Worm (Caenorhabditis elegans): Measurements from ENCODE around the gene sra-7.

The sra-7 gene

ce11 chrII:9566045-9566444, 21.6 kb downstream of the sra-7 start (continued):
- peak; percentile 89 for TF ChIP-seq nhr-232 (tag; optimal IDR thresholded peaks at IDR 0.05)
- TF ChIP-seq nhr-11 (tag; optimal IDR thresholded peaks at IDR 0.05): no peak
- TF ChIP-seq ttx-3 (tag; optimal IDR thresholded peaks at IDR 0.05): peak; percentile 89
- peak; percentile 73 for TF ChIP-seq hlh-13 (GFP tag; optimal IDR thresholded peaks at IDR 0.05)
- no peak for TF ChIP-seq pax-1 (tag; optimal IDR thresholded peaks at IDR 0.05)
- peak; percentile 68 for TF ChIP-seq ztf-16 (tag; optimal IDR thresholded peaks at IDR 0.05)
- peak; percentile 89 for TF ChIP-seq che-1 (tag; optimal IDR thresholded peaks at IDR 0.05)
- peak; percentile 80 for TF ChIP-seq ceh-34 (tag; optimal IDR thresholded peaks at IDR 0.05)
- TF ChIP-seq sox-2 (GFP tag; IDR thresholded peaks at IDR 0.05): peak; percentile 76
- peak; percentile 16 for TF ChIP-seq ceh-14 (tag; optimal IDR thresholded peaks at IDR 0.05)
- peak; percentile 79 for TF ChIP-seq npax-4 (tag; optimal IDR thresholded peaks at IDR 0.05)
- peak; percentile 88 for TF ChIP-seq ceh-6 (GFP tag; optimal IDR thresholded peaks at IDR 0.05)
- no peak for TF ChIP-seq pros-1 (tag; optimal IDR thresholded peaks at IDR 0.05)
- peak; percentile 68 for TF ChIP-seq F13H6.1 (tag; optimal IDR thresholded peaks at IDR 0.05)
- TF ChIP-seq Y22D7AL.16 (tag; optimal IDR thresholded peaks at IDR 0.05): peak; percentile 81
- TF ChIP-seq K02D7.2 (tag; optimal IDR thresholded peaks at IDR 0.05): peak; percentile 72
- TF ChIP-seq fax-1 (tag; optimal IDR thresholded peaks at IDR 0.05): peak; percentile 67
- TF ChIP-seq pha-4 (tag; optimal IDR thresholded peaks at IDR 0.05): no peak
- TF ChIP-seq sox-4 (tag; optimal IDR thresholded peaks at IDR 0.05): peak; percentile 89
- TF ChIP-seq ceh-45 (GFP tag; IDR thresholded peaks at IDR 0.05): peak; percentile 83
- TF ChIP-seq T23F11.4 (GFP tag; optimal IDR thresholded peaks at IDR 0.05): peak; percentile 80
- peak; percentile 85 for TF ChIP-seq ref-2 (tag; optimal IDR thresholded peaks at IDR 0.05)
- TF ChIP-seq unc-3 (GFP tag; conservative IDR thresholded peaks at IDR 0.05): peak; percentile 80
- TF ChIP-seq unc-3 (tag; optimal IDR thresholded peaks at IDR 0.05): peak; percentile 63
- peak; percentile 75 for TF ChIP-seq pha-2 (tag; optimal IDR thresholded peaks at IDR 0.05)
- TF ChIP-seq ceh-24 (tag; optimal IDR thresholded peaks at IDR 0.05): peak; percentile 58
- TF ChIP-seq K09A11.1 (tag; optimal IDR thresholded peaks at IDR 0.05; ENCODE audit: insufficient read depth): peak; percentile 83
- TF ChIP-seq hlh-15 (tag; optimal IDR thresholded peaks at IDR 0.05): peak; percentile 77
- TF ChIP-seq unc-55 (GFP tag; optimal IDR thresholded peaks at IDR 0.05): no peak
- TF ChIP-seq fkh-6 (tag; optimal IDR thresholded peaks at IDR 0.05): peak; percentile 88
- peak; percentile 40 for TF ChIP-seq ceh-31 (tag; optimal IDR thresholded peaks at IDR 0.05)
- no peak for TF ChIP-seq ceh-30 (tag; optimal IDR thresholded peaks at IDR 0.05)
- TF ChIP-seq fkh-10 (GFP tag; optimal IDR thresholded peaks at IDR 0.05): no peak
- peak; percentile 84 for TF ChIP-seq C38D4.7 (GFP tag; optimal IDR thresholded peaks at IDR 0.05)
- peak; percentile 60 for TF ChIP-seq ceh-2 (tag; optimal IDR thresholded peaks at IDR 0.05)
- peak; percentile 84 for TF ChIP-seq pat-9 (tag; optimal IDR thresholded peaks at IDR 0.05)
- TF ChIP-seq hlh-6 (tag; optimal IDR thresholded peaks at IDR 0.05): peak; percentile 93
- TF ChIP-seq elt-2 (tag; optimal IDR thresholded peaks at IDR 0.05): peak; percentile 91
- peak; percentile 75 for TF ChIP-seq lin-11 (tag; optimal IDR thresholded peaks at IDR 0.05)
- peak; percentile 91 for TF ChIP-seq ceh-19 (GFP tag; optimal IDR thresholded peaks at IDR 0.05)
- peak; percentile 67 for TF ChIP-seq ahr-1 (tag; optimal IDR thresholded peaks at IDR 0.05)
- peak; percentile 42 for TF ChIP-seq dmd-4 (tag; optimal IDR thresholded peaks at IDR 0.05; ENCODE audit: borderline replicate concordance)
- TF ChIP-seq ceh-22 (tag; optimal IDR thresholded peaks at IDR 0.05): no peak
- TF ChIP-seq C08G9.2 (tag; optimal IDR thresholded peaks at IDR 0.05): peak; percentile 72

DNA sequence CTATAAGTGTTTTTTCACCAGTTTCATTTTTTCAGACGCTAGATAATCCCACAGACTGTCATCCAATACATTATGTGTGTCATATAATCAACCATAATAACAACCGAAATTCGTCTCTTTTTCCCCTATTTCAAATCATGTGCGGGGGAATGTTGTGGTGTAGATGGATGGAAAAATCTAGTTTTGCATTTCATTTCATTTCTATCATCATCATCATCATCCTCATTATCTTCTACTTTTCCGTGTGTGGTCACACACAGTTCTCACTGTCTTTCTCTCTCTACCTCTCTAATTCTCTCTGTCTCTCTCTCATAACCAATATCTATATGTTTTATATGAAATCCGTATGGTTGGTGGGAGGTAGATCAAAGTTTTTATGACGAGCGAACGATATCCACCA, 28.9 kb downstream of the sra-7 start:
- TF ChIP-seq nfya-1 (tag; optimal IDR thresholded peaks at IDR 0.05): peak; percentile 20
- TF ChIP-seq sox-4 (tag; optimal IDR thresholded peaks at IDR 0.05): no peak
- peak; percentile 7 for TF ChIP-seq ceh-31 (tag; optimal IDR thresholded peaks at IDR 0.05)
